Fruit fly (Drosophila melanogaster) whole organism, embryonic: Measurements from ENCODE around the gene CG33269.

ENCODE experiments used
- CG2889 ChIP-seq: fragments of 200-800 bp; sonication (Bioruptor generic); IDR thresholded peaks from 3 replicates; pipeline ENCODE4 v1.3.6; 2022; ENCODE audit warnings: missing biosample characterization, missing genetic modification characterization
- CG3847 ChIP-seq: fragments of 200-800 bp; sonication (Bioruptor generic); IDR thresholded peaks from 2 replicates; pipeline ENCODE4 v1.3.6; 2022; ENCODE audit warnings: missing biosample characterization, missing genetic modification characterization
- Nf-YC ChIP-seq: fragments of 200-800 bp; optimal IDR thresholded peaks from 3 replicates; lab custom pipeline; 2019; ENCODE audit warnings: missing biosample characterization, mild to moderate bottlenecking, missing genetic modification characterization, moderate library complexity
- crol ChIP-seq: fragments of 200-800 bp; sonication (Bioruptor generic); IDR thresholded peaks from 2 replicates; pipeline ENCODE4 v1.3.6; 2022; ENCODE audit warnings: missing biosample characterization, missing genetic modification characterization
- sr ChIP-seq: fragments of 200-800 bp; sonication (Bioruptor generic); IDR thresholded peaks from 3 replicates; pipeline ENCODE4 v1.3.6; 2022; ENCODE audit warnings: missing biosample characterization, missing genetic modification characterization

- TF ChIP-seq sr: no peak
- TF ChIP-seq Nf-YC: no peak
- no peak for TF ChIP-seq CG3847 (GFP tag; lab: Robert Waterston, UW)
- no peak for TF ChIP-seq CG2889 (GFP tag; lab: Robert Waterston, UW)
- no peak for TF ChIP-seq crol
Observed at dm6 chr3L:11591803-11592202, 9.8 kb upstream of the CG33269 start.
